Fruit fly (Drosophila melanogaster): ENCODE measurements around the gene Sec3.

The Sec3 gene

DNA sequence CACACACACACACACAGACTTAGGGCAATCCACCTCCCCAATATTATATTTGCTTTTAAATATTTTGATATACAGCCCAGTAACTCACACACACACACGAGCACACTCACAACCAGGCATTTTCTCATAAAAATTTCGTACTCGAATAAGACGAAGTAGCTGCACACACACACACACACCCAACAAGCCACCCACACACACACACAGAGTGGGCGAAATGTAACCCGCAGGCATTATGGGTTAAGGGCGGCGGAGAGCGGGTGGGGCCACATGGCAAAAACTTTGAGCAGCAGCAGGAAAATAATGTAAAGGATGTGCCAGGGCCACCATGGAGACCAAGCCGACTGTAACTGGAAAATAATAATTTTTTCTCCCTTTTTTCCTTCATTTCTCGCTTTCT, 16.6 kb upstream of the Sec3 start:
- TF ChIP-seq Dll (optimal IDR thresholded peaks at IDR 0.05) (no peak), usp (GFP tag; optimal IDR thresholded peaks at IDR 0.05) (no peak), CG8478 (optimal IDR thresholded peaks at IDR 0.05) (no peak), pan (optimal IDR thresholded peaks at IDR 0.05) (no peak), EcR (GFP tag; optimal IDR thresholded peaks at IDR 0.05) (no peak), psq (optimal IDR thresholded peaks at IDR 0.05) (no peak)

DNA sequence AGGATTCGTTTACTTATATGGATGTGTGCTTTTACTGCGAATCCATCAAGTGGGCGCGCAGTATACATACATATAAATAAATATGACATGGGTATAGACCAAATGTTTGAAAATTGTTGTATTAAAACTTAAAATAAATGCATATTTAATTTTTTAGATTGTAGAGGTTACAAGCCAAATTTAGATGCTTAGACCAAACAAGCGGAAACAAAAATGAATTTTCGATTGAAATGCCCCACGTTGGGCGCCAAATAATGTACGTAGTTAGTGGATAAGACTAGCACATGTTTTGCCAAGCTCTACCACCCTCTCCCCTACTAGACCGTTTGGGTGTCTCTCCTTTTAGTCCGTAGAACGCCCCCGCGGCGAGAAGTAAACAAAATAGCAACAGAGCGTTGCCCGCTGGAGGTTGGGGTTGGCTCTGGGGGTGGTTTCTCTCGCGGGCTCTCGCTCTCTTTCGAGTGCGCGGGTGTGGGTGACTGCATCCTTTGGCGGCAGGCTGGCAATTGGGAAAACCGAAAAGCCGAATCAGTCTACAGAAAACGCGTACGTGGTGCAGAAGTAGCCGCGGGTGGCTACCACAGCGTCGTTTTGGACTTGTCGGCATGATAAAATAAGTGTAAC, 14.0 kb upstream of the Sec3 start, which contains the start of gene CG18265:
CG18265 (plus strand) TSS at position 530 of the 624 bp plus-strand sequence.
- no peak for TF ChIP-seq EcR (GFP tag; optimal IDR thresholded peaks at IDR 0.05)
- no peak for TF ChIP-seq usp (GFP tag; optimal IDR thresholded peaks at IDR 0.05)
- TF ChIP-seq CG8478 (optimal IDR thresholded peaks at IDR 0.05), result no peak
- TF ChIP-seq Dll (optimal IDR thresholded peaks at IDR 0.05), result no peak
- TF ChIP-seq psq (optimal IDR thresholded peaks at IDR 0.05), result no peak
- no peak for TF ChIP-seq pan (optimal IDR thresholded peaks at IDR 0.05)

DNA sequence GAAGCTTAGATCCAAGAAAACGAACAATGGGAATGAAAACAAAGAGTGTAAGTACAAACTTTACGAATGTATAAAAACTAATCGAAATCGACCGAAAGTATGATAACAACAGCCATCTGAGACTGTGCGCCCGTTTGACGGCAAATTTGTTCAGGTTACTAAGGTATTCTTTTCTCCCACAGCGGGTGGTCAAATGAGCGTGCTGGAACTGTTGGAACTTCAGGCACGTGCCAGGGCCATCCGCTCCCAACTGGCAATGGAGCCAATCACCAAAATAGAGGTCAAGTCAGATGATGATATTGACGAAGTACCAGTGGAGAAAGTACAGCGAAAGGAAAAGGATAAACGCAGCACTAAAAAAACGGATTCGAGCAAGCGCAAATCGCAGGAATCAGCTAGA, 11.3 kb upstream of the Sec3 start, which contains the start of gene CG12229:
CG12229 (minus strand) TSS at position 101 of the 400 bp plus-strand sequence.
- no peak for TF ChIP-seq Dll (optimal IDR thresholded peaks at IDR 0.05)
- TF ChIP-seq pan (optimal IDR thresholded peaks at IDR 0.05), result no peak
- no peak for TF ChIP-seq CG8478 (optimal IDR thresholded peaks at IDR 0.05)
- TF ChIP-seq usp (GFP tag; optimal IDR thresholded peaks at IDR 0.05), result no peak
- TF ChIP-seq EcR (GFP tag; optimal IDR thresholded peaks at IDR 0.05), result no peak
- TF ChIP-seq psq (optimal IDR thresholded peaks at IDR 0.05), result no peak

DNA sequence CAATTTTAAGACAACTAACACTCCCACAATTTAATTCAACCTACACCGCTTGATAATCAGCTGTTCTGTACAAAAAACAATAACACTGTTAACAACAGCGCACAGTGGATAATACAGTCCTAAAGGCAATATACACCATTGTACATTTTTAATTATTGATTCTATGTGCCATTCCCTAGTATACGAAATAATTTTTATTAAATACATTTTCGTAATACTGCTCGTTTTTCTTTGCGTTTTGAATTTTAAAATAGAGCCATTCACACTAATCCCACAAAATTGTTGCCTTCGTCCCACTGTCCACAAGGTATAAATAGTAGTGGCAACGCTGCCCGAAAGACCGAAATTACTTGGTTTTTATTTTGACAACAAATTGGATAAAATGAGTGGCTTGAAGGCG, 8.5 kb upstream of the Sec3 start, which contains the start of the genes Coq4 and CG32176:
Coq4 (minus strand) TSS at position 67 of the 400 bp plus-strand sequence.
CG32176 (plus strand) TSS at position 314 of the 400 bp plus-strand sequence.
- TF ChIP-seq pan (optimal IDR thresholded peaks at IDR 0.05) (no peak), psq (optimal IDR thresholded peaks at IDR 0.05) (no peak), EcR (GFP tag; optimal IDR thresholded peaks at IDR 0.05) (no peak), CG8478 (optimal IDR thresholded peaks at IDR 0.05) (no peak), usp (GFP tag; optimal IDR thresholded peaks at IDR 0.05) (no peak), Dll (optimal IDR thresholded peaks at IDR 0.05) (no peak)

DNA sequence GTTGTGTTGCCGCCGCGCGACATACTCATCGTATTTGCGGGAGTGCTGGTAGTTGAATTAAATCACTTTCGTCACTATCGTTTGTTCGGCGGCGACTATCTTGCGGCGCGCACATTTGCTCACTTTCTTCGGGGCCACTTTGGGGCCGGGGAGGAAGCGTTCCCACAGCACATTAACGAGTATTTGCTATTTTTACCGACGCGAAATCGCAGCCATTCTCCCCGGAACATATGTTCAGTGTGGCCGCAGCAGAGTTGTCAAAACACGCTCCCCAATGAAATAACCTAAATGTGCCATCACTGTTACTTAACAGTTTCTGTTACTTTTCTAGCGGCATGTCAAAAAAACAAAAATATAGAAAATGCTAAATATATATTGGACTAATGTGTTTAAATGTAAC, 7.9 kb upstream of the Sec3 start, which contains the start of gene frc:
frc (minus strand) TSS at position 244 of the 400 bp plus-strand sequence.
- no peak for TF ChIP-seq psq (optimal IDR thresholded peaks at IDR 0.05)
- no peak for TF ChIP-seq usp (GFP tag; optimal IDR thresholded peaks at IDR 0.05)
- TF ChIP-seq CG8478 (optimal IDR thresholded peaks at IDR 0.05), result no peak
- no peak for TF ChIP-seq Dll (optimal IDR thresholded peaks at IDR 0.05)
- no peak for TF ChIP-seq EcR (GFP tag; optimal IDR thresholded peaks at IDR 0.05)
- no peak for TF ChIP-seq pan (optimal IDR thresholded peaks at IDR 0.05)

DNA sequence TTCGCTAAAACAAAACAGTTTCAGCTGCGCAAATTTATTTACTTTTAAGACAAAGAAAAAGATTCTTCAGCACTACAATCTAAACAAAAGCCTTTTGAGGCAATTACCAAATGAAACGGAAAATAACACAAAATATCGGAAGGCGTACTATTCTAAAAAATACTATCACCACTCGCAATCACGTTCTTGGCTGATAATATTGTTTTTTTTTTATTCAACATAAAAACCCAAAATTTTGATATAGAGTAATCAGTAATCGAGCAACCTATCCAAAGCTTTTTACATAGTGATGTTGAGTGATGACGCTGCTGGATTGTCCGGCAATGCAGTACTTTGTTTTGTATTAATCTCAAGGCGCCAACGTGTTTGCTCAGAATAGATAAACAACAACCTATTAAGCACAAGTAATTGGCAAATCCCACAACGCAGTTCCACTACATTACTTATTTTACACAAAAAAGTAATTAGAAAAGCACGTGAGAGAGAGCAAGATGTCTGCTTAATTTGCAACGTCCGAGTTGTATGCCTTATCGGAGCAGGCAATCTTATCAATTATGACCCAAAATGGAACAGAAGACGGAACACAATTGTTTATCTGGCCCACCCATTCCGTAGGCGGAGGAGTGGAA, 6.1 kb upstream of the Sec3 start:
- TF ChIP-seq EcR (GFP tag; optimal IDR thresholded peaks at IDR 0.05) (no peak), usp (GFP tag; optimal IDR thresholded peaks at IDR 0.05) (no peak), Dll (optimal IDR thresholded peaks at IDR 0.05) (no peak), psq (optimal IDR thresholded peaks at IDR 0.05) (no peak), pan (optimal IDR thresholded peaks at IDR 0.05) (no peak), CG8478 (optimal IDR thresholded peaks at IDR 0.05) (no peak)

DNA sequence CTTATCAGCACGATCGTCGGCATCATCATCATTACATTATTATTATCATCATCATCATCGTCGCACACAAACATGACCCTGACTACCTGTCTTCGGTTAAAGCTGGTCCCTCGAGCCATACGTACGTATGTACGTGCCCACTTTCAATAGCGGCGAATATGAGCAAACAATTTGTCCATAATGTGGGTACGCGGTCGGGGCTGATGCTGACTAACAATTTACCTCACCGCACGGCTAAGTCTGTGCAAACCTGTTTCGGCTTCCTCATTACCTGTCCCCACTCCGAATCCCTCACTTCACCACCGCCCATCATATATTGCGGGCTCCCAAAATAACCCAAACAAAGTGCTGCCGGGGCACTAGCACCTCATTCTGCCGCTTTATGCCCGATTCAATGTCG, 5.4 kb upstream of the Sec3 start:
- TF ChIP-seq usp (GFP tag; optimal IDR thresholded peaks at IDR 0.05) (no peak), psq (optimal IDR thresholded peaks at IDR 0.05) (no peak), CG8478 (optimal IDR thresholded peaks at IDR 0.05) (no peak), EcR (GFP tag; optimal IDR thresholded peaks at IDR 0.05) (no peak)

DNA sequence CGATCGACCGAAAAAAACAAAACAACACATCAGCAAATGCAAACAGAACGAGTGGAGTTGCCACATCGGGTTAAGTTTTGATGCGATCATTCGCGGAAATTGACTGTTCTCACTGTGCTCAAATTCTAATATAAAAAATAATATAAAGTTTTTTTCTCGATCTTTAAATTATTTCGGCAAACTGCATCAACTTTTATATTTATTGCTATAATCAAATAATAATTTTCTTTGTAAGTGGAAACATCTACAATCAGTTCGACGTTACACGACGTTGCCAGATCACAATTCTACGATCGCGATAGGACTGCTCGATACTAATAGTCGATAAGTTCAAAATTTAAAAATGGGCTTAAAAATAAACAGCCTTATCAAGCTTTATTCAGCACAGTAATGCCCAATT, 3.8 kb upstream of the Sec3 start, which contains the start of gene Gorab:
Gorab (minus strand) TSS at position 58 of the 400 bp plus-strand sequence.
- no peak for TF ChIP-seq psq (optimal IDR thresholded peaks at IDR 0.05)
- TF ChIP-seq usp (GFP tag; optimal IDR thresholded peaks at IDR 0.05), result no peak
- TF ChIP-seq CG8478 (optimal IDR thresholded peaks at IDR 0.05), result no peak
- TF ChIP-seq Dll (optimal IDR thresholded peaks at IDR 0.05), result no peak
- no peak for TF ChIP-seq EcR (GFP tag; optimal IDR thresholded peaks at IDR 0.05)
- TF ChIP-seq pan (optimal IDR thresholded peaks at IDR 0.05), result no peak

DNA sequence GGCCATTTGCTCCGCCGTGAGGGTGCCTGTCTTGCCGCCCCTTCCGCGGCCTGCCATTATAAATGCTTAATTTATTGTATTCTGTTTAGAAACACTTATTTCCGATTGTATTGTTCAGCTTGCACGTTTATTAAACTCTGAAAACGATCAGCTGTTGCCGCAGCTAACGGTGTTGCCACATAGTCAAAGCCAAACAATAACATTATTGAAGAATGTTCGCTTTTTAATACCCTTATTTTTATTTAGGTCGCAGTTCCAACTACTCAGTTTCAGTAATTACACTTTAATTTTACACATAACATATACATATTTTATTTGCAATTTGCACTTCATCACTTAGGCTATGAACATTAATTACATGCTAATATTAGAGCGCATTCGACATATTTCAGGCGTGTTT, 2.0 kb upstream of the Sec3 start, which contains the start of gene Polr3G:
Polr3G (minus strand) TSS at position 118 of the 400 bp plus-strand sequence.
- TF ChIP-seq EcR (GFP tag; optimal IDR thresholded peaks at IDR 0.05), result no peak
- no peak for TF ChIP-seq Dll (optimal IDR thresholded peaks at IDR 0.05)
- no peak for TF ChIP-seq CG8478 (optimal IDR thresholded peaks at IDR 0.05)
- TF ChIP-seq usp (GFP tag; optimal IDR thresholded peaks at IDR 0.05), result no peak
- no peak for TF ChIP-seq psq (optimal IDR thresholded peaks at IDR 0.05)
- no peak for TF ChIP-seq pan (optimal IDR thresholded peaks at IDR 0.05)

DNA sequence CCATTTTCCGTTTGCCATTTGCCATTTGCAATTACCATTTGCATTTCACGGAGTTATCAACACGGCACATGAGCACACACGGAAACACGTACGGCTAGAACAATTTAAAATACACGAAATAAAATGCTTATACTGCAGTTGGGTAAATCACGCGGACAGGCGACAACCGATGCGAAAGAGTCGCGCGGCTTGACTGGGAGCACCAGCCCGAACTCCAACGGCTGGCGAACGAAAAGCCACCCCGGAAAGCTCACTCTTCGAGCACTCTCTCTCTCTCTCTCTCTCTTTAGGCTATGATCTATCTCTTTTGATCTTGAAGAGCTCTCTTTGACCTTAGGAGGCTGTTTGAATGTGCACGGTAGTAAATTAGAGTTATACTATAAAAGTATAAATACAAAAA, 3.7 kb downstream of the Sec3 start, which contains the start of gene blot:
blot (minus strand) TSS at position 196 of the 400 bp plus-strand sequence.
- TF ChIP-seq pan (optimal IDR thresholded peaks at IDR 0.05), result no peak
- TF ChIP-seq Dll (optimal IDR thresholded peaks at IDR 0.05), result peak; percentile 12

DNA sequence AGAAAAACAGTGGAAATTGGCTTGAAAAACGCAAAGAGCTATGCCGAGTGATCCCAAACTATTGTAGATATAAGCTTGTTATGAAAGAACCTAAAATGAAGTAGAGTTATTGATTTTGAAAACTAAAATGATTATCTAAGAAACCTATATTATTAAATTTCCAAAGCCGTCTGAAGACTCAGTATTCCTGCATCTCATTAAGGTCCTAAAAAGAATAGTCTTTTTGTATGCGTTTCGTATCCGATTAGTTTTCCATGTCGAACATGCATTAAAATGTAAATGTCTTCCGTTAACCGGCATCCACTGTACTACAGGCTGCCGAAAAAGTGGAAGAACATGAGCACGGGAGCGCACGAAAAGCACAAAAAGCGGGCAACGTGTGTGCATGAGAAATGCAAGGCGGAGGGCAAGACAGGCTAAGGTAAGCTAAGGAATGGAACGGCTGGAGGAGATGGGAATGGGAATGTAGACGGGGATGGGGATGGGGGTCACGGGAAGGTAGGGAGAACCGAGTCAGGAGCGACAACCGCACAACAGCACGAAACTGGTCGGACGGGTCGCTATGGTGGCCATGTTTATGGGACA, 4.3 kb downstream of the Sec3 start:
- no peak for TF ChIP-seq CG8478 (optimal IDR thresholded peaks at IDR 0.05)
- peak in 1 of 2 experiments; percentile 80 for TF ChIP-seq EcR (GFP tag; optimal IDR thresholded peaks at IDR 0.05)
- no peak for TF ChIP-seq pan (optimal IDR thresholded peaks at IDR 0.05)

All from whole organism.